Worm (Caenorhabditis elegans) whole organism, L4 larva: ENCODE data around the gene F28A10.4.

Source experiments
- D1046.2 ChIP-seq: fragments of 200-800 bp; sonication (Bioruptor generic); IDR thresholded peaks from 2 replicates; pipeline ENCODE4 v1.3.6; 2022; ENCODE audit warnings: missing genetic modification characterization, missing compliant biosample characterization
- F44E2.7 ChIP-seq: fragments of 200-800 bp; sonication (Bioruptor generic); IDR thresholded peaks from 2 replicates; pipeline ENCODE4 v2.1.2; 2022; ENCODE audit warnings: missing genetic modification characterization, missing compliant biosample characterization
- F49E8.2 ChIP-seq: sonication (generic microtip); optimal IDR thresholded peaks from 2 replicates; lab custom pipeline; 2016; ENCODE audit warnings: missing compliant biosample characterization, mild to moderate bottlenecking, missing genetic modification characterization, borderline replicate concordance
- R02D3.7 ChIP-seq: fragments of 150-350 bp; sonication (generic microtip); optimal IDR thresholded peaks from 3 replicates; lab custom pipeline; 2014; ENCODE audit warnings: missing biosample characterization, missing genetic modification characterization
- Y105C5A.15 ChIP-seq: fragments of 200-800 bp; sonication (Bioruptor generic); IDR thresholded peaks from 2 replicates; pipeline ENCODE4 v1.3.6; 2022; ENCODE audit warnings: missing genetic modification characterization, missing compliant biosample characterization
- Y75B8A.6 ChIP-seq: fragments of 200-800 bp; sonication (Bioruptor generic); IDR thresholded peaks from 2 replicates; pipeline ENCODE4 v1.3.6; 2022; ENCODE audit warnings: missing genetic modification reagents, missing genetic modification characterization, missing compliant biosample characterization
- ZK546.5 ChIP-seq, 2 experiments: sonication (generic microtip); optimal IDR thresholded peaks; 2 replicates each; lab custom pipeline; 2017; ENCODE audit warnings: missing biosample characterization in 2 of 2, missing genetic modification characterization in 2 of 2
- aha-1 ChIP-seq: fragments of 150-350 bp; peaks from one replicate; lab custom pipeline; 2014; ENCODE audit warnings: missing biosample characterization, missing genetic modification characterization
- ama-1 ChIP-seq: fragments of 150-350 bp; optimal IDR thresholded peaks from 2 replicates; lab custom pipeline; 2014; ENCODE audit warnings: inconsistent platforms, mixed read lengths
- arid-1 ChIP-seq: fragments of 200-800 bp; sonication (Bioruptor generic); conservative IDR thresholded peaks from 2 replicates; pipeline ENCODE4 v1.3.6; 2022; ENCODE audit warnings: missing genetic modification reagents, missing genetic modification characterization, missing compliant biosample characterization
- ceh-20 ChIP-seq: fragments of 200-800 bp; sonication (Bioruptor generic); IDR thresholded peaks from 2 replicates; pipeline ENCODE4 v1.3.6; 2022; ENCODE audit warnings: missing genetic modification reagents, missing genetic modification characterization, missing compliant biosample characterization
- ces-1 ChIP-seq: fragments of 150-350 bp; sonication (generic microtip); optimal IDR thresholded peaks from 4 replicates; lab custom pipeline; 2014; ENCODE audit warnings: missing biosample characterization, missing genetic modification reagents, missing genetic modification characterization
- daf-12 ChIP-seq: fragments of 150-350 bp; optimal IDR thresholded peaks from 2 replicates; lab custom pipeline; 2014; ENCODE audit warnings: missing biosample characterization, missing genetic modification reagents, missing genetic modification characterization
- daf-19 ChIP-seq: fragments of 200-800 bp; sonication (Bioruptor generic); conservative IDR thresholded peaks from 2 replicates; pipeline ENCODE4 v1.3.6; 2022; ENCODE audit warnings: missing genetic modification characterization, missing compliant biosample characterization
- daf-8 ChIP-seq: fragments of 200-800 bp; sonication (Bioruptor generic); IDR thresholded peaks from 2 replicates; pipeline ENCODE4 v1.3.6; 2022; ENCODE audit warnings: missing genetic modification characterization, missing compliant biosample characterization
- dmd-9 ChIP-seq: fragments of 200-800 bp; sonication (Bioruptor generic); IDR thresholded peaks from 2 replicates; pipeline ENCODE4 v1.3.6; 2022; ENCODE audit warnings: missing genetic modification reagents, missing genetic modification characterization, missing compliant biosample characterization
- dpl-1 ChIP-seq: fragments of 150-350 bp; optimal IDR thresholded peaks from 2 replicates; lab custom pipeline; 2014; ENCODE audit warnings: missing biosample characterization, missing genetic modification reagents, missing genetic modification characterization
- duxl-1 ChIP-seq: sonication (generic microtip); optimal IDR thresholded peaks from 2 replicates; lab custom pipeline; 2016; ENCODE audit warnings: mild to moderate bottlenecking, missing genetic modification characterization, moderate library complexity, missing compliant biosample characterization; ENCODE audit not compliant: poor library complexity
- dve-1 ChIP-seq: sonication (generic microtip); optimal IDR thresholded peaks from 2 replicates; lab custom pipeline; 2017; ENCODE audit warnings: antibody characterized with exemption, mild to moderate bottlenecking, missing genetic modification characterization, missing compliant biosample characterization; ENCODE audit not compliant: insufficient read depth
- egl-43 ChIP-seq: fragments of 200-800 bp; sonication (Bioruptor generic); IDR thresholded peaks from 2 replicates; pipeline ENCODE4 v1.3.6; 2022; ENCODE audit warnings: missing genetic modification reagents, missing genetic modification characterization, missing compliant biosample characterization
- fkh-10 ChIP-seq: fragments of 150-350 bp; optimal IDR thresholded peaks from 2 replicates; lab custom pipeline; 2014; ENCODE audit warnings: missing biosample characterization, missing genetic modification reagents, missing genetic modification characterization
- gei-8 ChIP-seq: fragments of 200-800 bp; sonication (Bioruptor generic); optimal IDR thresholded peaks from 2 replicates; lab custom pipeline; 2018; ENCODE audit warnings: mild to moderate bottlenecking, missing genetic modification characterization, missing compliant biosample characterization
- hif-1 ChIP-seq, 2 experiments: sonication (generic microtip); optimal IDR thresholded peaks; 2 replicates each; lab custom pipeline; 2016 to 2017; ENCODE audit warnings: missing compliant biosample characterization in 2 of 2, missing genetic modification characterization in 2 of 2, missing genetic modification reagents in 2 of 2, missing genotype in 2 of 2, mild to moderate bottlenecking in 1 of 2
- hlh-11 ChIP-seq: fragments of 200-800 bp; sonication (Bioruptor generic); optimal IDR thresholded peaks from 2 replicates; lab custom pipeline; 2018; ENCODE audit warnings: mild to moderate bottlenecking, missing genetic modification characterization, missing compliant biosample characterization
- hlh-30 ChIP-seq: sonication (generic microtip); optimal IDR thresholded peaks from 2 replicates; lab custom pipeline; 2017; ENCODE audit warnings: antibody characterized with exemption, mild to moderate bottlenecking, missing genetic modification characterization, missing compliant biosample characterization; ENCODE audit not compliant: insufficient read depth
- jun-1 ChIP-seq: fragments of 150-350 bp; optimal IDR thresholded peaks from 2 replicates; lab custom pipeline; 2014; ENCODE audit warnings: missing biosample characterization, missing genetic modification reagents, missing genetic modification characterization
- lin-1 ChIP-seq: fragments of 200-800 bp; sonication (Bioruptor generic); IDR thresholded peaks from 2 replicates; pipeline ENCODE4 v1.3.6; 2022; ENCODE audit warnings: missing genetic modification reagents, missing genetic modification characterization, missing compliant biosample characterization
- lin-38 ChIP-seq: fragments of 200-800 bp; sonication (Bioruptor generic); IDR thresholded peaks from 2 replicates; pipeline ENCODE4 v1.3.6; 2022; ENCODE audit warnings: missing genetic modification reagents, missing genetic modification characterization, missing compliant biosample characterization
- lin-39 ChIP-seq: fragments of 150-350 bp; optimal IDR thresholded peaks from 2 replicates; lab custom pipeline; 2014; ENCODE audit warnings: missing biosample characterization, missing genetic modification reagents, missing genetic modification characterization
- lsy-2 ChIP-seq, 2 experiments: fragments of 150-350 bp in 1 of 2; sonication (generic microtip) in 1 of 2; optimal IDR thresholded peaks; 2 replicates each; lab custom pipeline; 2014 to 2017; ENCODE audit warnings: missing biosample characterization in 2 of 2, missing genetic modification characterization in 2 of 2
- madf-5 ChIP-seq, 2 experiments: fragments of 200-800 bp; sonication (Bioruptor generic); IDR thresholded peaks; 2 replicates each; pipeline ENCODE4 v1.3.6; 2022; ENCODE audit warnings: missing compliant biosample characterization in 2 of 2, missing genetic modification characterization in 2 of 2
- madf-9 ChIP-seq: fragments of 200-800 bp; sonication (Bioruptor generic); conservative IDR thresholded peaks from 2 replicates; pipeline ENCODE4 v1.3.6; 2022; ENCODE audit warnings: missing genetic modification reagents, missing genetic modification characterization, missing compliant biosample characterization
- mdl-1 ChIP-seq, 2 experiments: fragments of 150-350 bp in 1 of 2; sonication (generic microtip) in 1 of 2; optimal IDR thresholded peaks; 2 replicates each; lab custom pipeline; 2014 to 2017; ENCODE audit warnings: missing biosample characterization in 2 of 2, missing genetic modification characterization in 2 of 2
- mep-1 ChIP-seq: fragments of 150-350 bp; sonication (generic microtip); optimal IDR thresholded peaks from 3 replicates; lab custom pipeline; 2014; ENCODE audit warnings: missing biosample characterization, missing genetic modification characterization
- nhr-10 ChIP-seq: fragments of 150-350 bp; optimal IDR thresholded peaks from 2 replicates; lab custom pipeline; 2014; ENCODE audit warnings: missing biosample characterization, missing genetic modification characterization
- nhr-11 ChIP-seq: fragments of 150-350 bp; optimal IDR thresholded peaks from 2 replicates; lab custom pipeline; 2014; ENCODE audit warnings: missing biosample characterization, missing genetic modification characterization
- nhr-111 ChIP-seq: fragments of 200-800 bp; sonication (Bioruptor generic); optimal IDR thresholded peaks from 2 replicates; lab custom pipeline; 2018; ENCODE audit warnings: mild to moderate bottlenecking, missing genetic modification characterization, missing compliant biosample characterization
- nhr-25 ChIP-seq: sonication (generic microtip); optimal IDR thresholded peaks from 2 replicates; lab custom pipeline; 2017; ENCODE audit warnings: missing genetic modification characterization, mild to moderate bottlenecking, missing compliant biosample characterization, antibody characterized with exemption, moderate library complexity, borderline replicate concordance; ENCODE audit not compliant: insufficient read depth
- nhr-48 ChIP-seq: sonication (generic microtip); optimal IDR thresholded peaks from 2 replicates; lab custom pipeline; 2016; ENCODE audit warnings: mild to moderate bottlenecking, missing genetic modification characterization, missing compliant biosample characterization
- nhr-76 ChIP-seq: fragments of 150-350 bp; optimal IDR thresholded peaks from 2 replicates; lab custom pipeline; 2014; ENCODE audit warnings: missing biosample characterization, missing genetic modification characterization
- nhr-77 ChIP-seq: fragments of 150-350 bp; optimal IDR thresholded peaks from 2 replicates; lab custom pipeline; 2014; ENCODE audit warnings: missing biosample characterization, missing genetic modification characterization
- pha-4 ChIP-seq, 2 experiments: fragments of 150-350 bp in 1 of 2; fragments of 200-800 bp in 1 of 2; sonication (Bioruptor generic) in 1 of 2; IDR thresholded peaks in 1 of 2; optimal IDR thresholded peaks in 1 of 2; 2 replicates each; pipeline versions ENCODE4 v1.3.6 to Lab custom; 2014 to 2022; ENCODE audit warnings: missing genetic modification characterization in 2 of 2, missing genetic modification reagents in 2 of 2, missing biosample characterization in 1 of 2, missing compliant biosample characterization in 1 of 2
- php-3 ChIP-seq: fragments of 200-800 bp; sonication (Bioruptor generic); IDR thresholded peaks from 2 replicates; pipeline ENCODE4 v1.3.6; 2022; ENCODE audit warnings: missing genetic modification reagents, missing genetic modification characterization, missing compliant biosample characterization
- set-16 ChIP-seq: fragments of 200-800 bp; sonication (Bioruptor generic); IDR thresholded peaks from 2 replicates; pipeline ENCODE4 v1.3.6; 2022; ENCODE audit warnings: missing genetic modification reagents, missing genetic modification characterization, missing compliant biosample characterization
- skn-1 ChIP-seq: fragments of 150-350 bp; optimal IDR thresholded peaks from 2 replicates; lab custom pipeline; 2014; ENCODE audit warnings: missing biosample characterization, missing genetic modification characterization
- snpc-4 ChIP-seq: fragments of 150-350 bp; optimal IDR thresholded peaks from 2 replicates; lab custom pipeline; 2014; ENCODE audit warnings: missing biosample characterization, missing genetic modification characterization
- zip-11 ChIP-seq: fragments of 200-800 bp; sonication (Bioruptor generic); IDR thresholded peaks from 2 replicates; pipeline ENCODE4 v1.3.6; 2022; ENCODE audit warnings: missing genetic modification characterization, missing compliant biosample characterization
- ztf-11 ChIP-seq: fragments of 150-350 bp; optimal IDR thresholded peaks from 2 replicates; lab custom pipeline; 2014; ENCODE audit warnings: missing biosample characterization, missing genetic modification characterization
- ztf-7 ChIP-seq: fragments of 150-350 bp; optimal IDR thresholded peaks from 2 replicates; lab custom pipeline; 2014; ENCODE audit warnings: missing biosample characterization, missing genetic modification characterization

Gene F28A10.4

DNA sequence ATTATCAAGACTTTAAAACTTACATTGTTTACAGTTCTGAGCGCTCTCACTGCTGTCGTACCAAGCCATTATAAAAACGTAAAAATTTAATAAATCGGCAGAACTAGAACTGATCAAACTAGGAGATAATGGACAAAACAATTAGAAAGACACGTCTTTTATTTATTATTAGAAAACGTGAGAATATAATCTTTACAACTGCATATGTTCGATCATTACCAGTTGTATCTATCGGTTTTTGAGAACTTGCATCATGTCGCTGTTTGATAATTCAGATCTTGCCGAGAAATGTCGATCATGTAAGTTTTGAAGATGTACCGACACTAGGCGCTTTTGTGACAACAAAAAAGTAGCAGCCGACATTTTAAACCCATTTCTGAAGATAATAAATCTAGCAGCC lies 1.5 kb downstream of the F28A10.4 start, which contains the start of gene F28A10.7:
Gene F28A10.7, minus strand, starts transcription at position 101 of the 400 bp plus-strand sequence.
- TF ChIP-seq lsy-2 (tag; optimal IDR thresholded peaks at IDR 0.05; lab: Kevin White, UChicago) (no peak), D1046.2 (GFP tag; lab: Robert Waterston, UW) (no peak), F44E2.7 (GFP tag; lab: Robert Waterston, UW) (no peak), ZK546.5 (tag; optimal IDR thresholded peaks at IDR 0.05; lab: Kevin White, UChicago) (no peak), set-16 (GFP tag; lab: Robert Waterston, UW) (no peak), daf-12 (tag; lab: Kevin White, UChicago) (no peak), Y105C5A.15 (no peak), hlh-30 (no peak), egl-43 (GFP tag; lab: Robert Waterston, UW) (no peak), lin-39 (tag; lab: Kevin White, UChicago) (no peak), R02D3.7 (no peak), madf-5 (GFP tag; IDR thresholded peaks at IDR 0.05; lab: Robert Waterston, UW) (no peak), aha-1 (no peak), zip-11 (no peak), skn-1 (tag; lab: Kevin White, UChicago) (no peak), nhr-111 (GFP tag; lab: Kevin White, UChicago) (no peak), ztf-11 (no peak), madf-9 (GFP tag; lab: Robert Waterston, UW) (no peak)

DNA sequence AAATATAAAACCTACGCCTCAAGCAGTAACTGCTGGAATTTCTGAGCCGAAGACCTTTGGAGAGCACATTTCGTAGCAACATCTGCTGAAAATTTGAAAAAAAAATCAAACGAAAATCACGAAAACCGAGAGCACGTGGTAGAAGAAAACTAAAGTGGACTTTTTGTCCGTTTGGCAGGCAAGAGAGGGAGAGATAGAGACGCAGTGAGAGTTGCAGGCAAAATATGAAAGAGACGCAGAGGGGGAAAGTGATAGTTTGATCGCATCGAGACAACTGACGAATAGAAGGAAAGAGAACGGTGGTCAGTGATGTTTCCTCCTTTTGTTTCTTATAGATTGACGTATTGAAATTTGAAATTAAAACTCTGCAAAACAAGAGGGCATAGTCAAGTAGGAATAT lies 4.4 kb downstream of the F28A10.4 start, which contains the start of the genes acdh-9 and F28A10.13:
Gene acdh-9, minus strand, starts transcription at position 85 of the 400 bp plus-strand sequence.
Gene F28A10.13, plus strand, starts transcription at position 294 of the 400 bp plus-strand sequence.
- TF ChIP-seq D1046.2 (GFP tag; lab: Robert Waterston, UW) (no peak), nhr-10 (tag; lab: Kevin White, UChicago) (peak; percentile 85), lin-38 (GFP tag; lab: Robert Waterston, UW) (peak; percentile 27; the same call in 1 of the 2 replicates), daf-8 (GFP tag; lab: Robert Waterston, UW) (no peak), ceh-20 (GFP tag; lab: Robert Waterston, UW) (0 out of 2 replicates have a peak, but pooled peaks have one; percentile 15), php-3 (GFP tag; lab: Robert Waterston, UW) (0 out of 2 replicates have a peak, but pooled peaks have one; percentile 18), daf-19 (GFP tag; lab: Robert Waterston, UW) (no peak), hlh-30 (peak; percentile 86), gei-8 (no peak), duxl-1 (peak; percentile 46), ces-1 (GFP tag; lab: Kevin White, UChicago) (no peak), pha-4 (GFP tag; IDR thresholded peaks at IDR 0.05; lab: Robert Waterston, UW) (no peak), pha-4 (tag; optimal IDR thresholded peaks at IDR 0.05; lab: Kevin White, UChicago) (peak; percentile 57), mep-1 (tag; lab: Kevin White, UChicago) (peak; percentile 84), F49E8.2 (tag; lab: Kevin White, UChicago) (no peak), fkh-10 (GFP tag; lab: Kevin White, UChicago) (no peak), snpc-4 (no peak), ama-1 (lab: Kevin White, UChicago) (peak; percentile 46), ztf-7 (tag; lab: Kevin White, UChicago) (no peak), nhr-48 (tag; lab: Kevin White, UChicago) (no peak), lsy-2 (tag; optimal IDR thresholded peaks at IDR 0.05; lab: Kevin White, UChicago) (peak in 1 of 2 experiments; percentile 58), hif-1 (tag; optimal IDR thresholded peaks at IDR 0.05; lab: Kevin White, UChicago) (peak in 1 of 2 experiments; percentile 82), dmd-9 (GFP tag; lab: Robert Waterston, UW) (no peak), arid-1 (no peak), aha-1 (peak; percentile 98), nhr-11 (tag; lab: Kevin White, UChicago) (peak; percentile 51), jun-1 (tag; lab: Kevin White, UChicago) (no peak), mdl-1 (tag; optimal IDR thresholded peaks at IDR 0.05; lab: Kevin White, UChicago) (peak; percentile 79 to 96), hlh-11 (tag; lab: Kevin White, UChicago) (peak; percentile 89), lin-1 (GFP tag; lab: Robert Waterston, UW) (no peak), dpl-1 (GFP tag; lab: Kevin White, UChicago) (peak; percentile 2), nhr-77 (tag; lab: Kevin White, UChicago) (peak; percentile 36), Y75B8A.6 (GFP tag; lab: Robert Waterston, UW) (no peak), ztf-11 (no peak), nhr-76 (tag; lab: Kevin White, UChicago) (peak; percentile 62), madf-5 (GFP tag; IDR thresholded peaks at IDR 0.05; lab: Robert Waterston, UW) (no peak), dve-1 (tag; lab: Kevin White, UChicago) (peak; percentile 88), nhr-25 (tag; lab: Kevin White, UChicago) (no peak)
